Worm (Caenorhabditis elegans): ENCODE measurements around the gene R151.2.
A peak's percentile ranks its signal among the peaks of the same experiment; 100 is the strongest.

Gene R151.2

ce11 chrIII:7229687-7230086, 19.9 kb downstream of the R151.2 start, which contains the start of gene R151.8:
Gene R151.8 (minus strand): TSS chrIII:7229787.
- TF ChIP-seq lin-15B (tag; optimal IDR thresholded peaks at IDR 0.05) (no peak), unc-130 (GFP tag; optimal IDR thresholded peaks at IDR 0.05) (no peak), ceh-82 (tag; optimal IDR thresholded peaks at IDR 0.05) (no peak), ceh-32 (tag; optimal IDR thresholded peaks at IDR 0.05; ENCODE audit: poor library complexity) (no peak), dmd-8 (GFP tag; IDR thresholded peaks at IDR 0.05) (no peak), mep-1 (tag; optimal IDR thresholded peaks at IDR 0.05) (no peak), fkh-10 (GFP tag; optimal IDR thresholded peaks at IDR 0.05) (no peak), nhr-111 (GFP tag; optimal IDR thresholded peaks at IDR 0.05) (no peak), madf-9 (GFP tag; conservative IDR thresholded peaks at IDR 0.05) (no peak), arid-1 (GFP tag; conservative IDR thresholded peaks at IDR 0.05) (no peak), nhr-42 (GFP tag; IDR thresholded peaks at IDR 0.05) (no peak), F10B5.3 (tag; optimal IDR thresholded peaks at IDR 0.05) (no peak), nhr-237 (tag; optimal IDR thresholded peaks at IDR 0.05) (no peak), ama-1 (optimal IDR thresholded peaks at IDR 0.05) (no peak), duxl-1 (tag; optimal IDR thresholded peaks at IDR 0.05; ENCODE audit: poor library complexity) (no peak), lir-3 (tag; optimal IDR thresholded peaks at IDR 0.05) (no peak), nhr-11 (tag; optimal IDR thresholded peaks at IDR 0.05) (no peak)

ce11 chrIII:7230841-7231240, 21.1 kb downstream of the R151.2 start, which contains the start of gene R151.10:
Gene R151.10 (minus strand): TSS chrIII:7230941.
- no peak for TF ChIP-seq Y75B8A.6 (GFP tag; IDR thresholded peaks at IDR 0.05)
- no peak for TF ChIP-seq mdl-1 (tag; optimal IDR thresholded peaks at IDR 0.05)
- no peak for TF ChIP-seq dve-1 (tag; optimal IDR thresholded peaks at IDR 0.05; ENCODE audit: insufficient read depth)
- no peak for TF ChIP-seq daf-16 (GFP tag; optimal IDR thresholded peaks at IDR 0.05)
- TF ChIP-seq daf-16 (tag; optimal IDR thresholded peaks at IDR 0.05) = no peak
- TF ChIP-seq hlh-11 (tag; optimal IDR thresholded peaks at IDR 0.05) = no peak
- TF ChIP-seq ceh-28 (tag; optimal IDR thresholded peaks at IDR 0.05) = no peak
- TF ChIP-seq hlh-30 (tag; optimal IDR thresholded peaks at IDR 0.05; ENCODE audit: insufficient read depth) = no peak
- peak; percentile 29; the same call in 1 of the 2 replicates for TF ChIP-seq lin-38 (GFP tag; IDR thresholded peaks at IDR 0.05)
- no peak for TF ChIP-seq jun-1 (tag; optimal IDR thresholded peaks at IDR 0.05)
- TF ChIP-seq aly-2 (tag; optimal IDR thresholded peaks at IDR 0.05) = no peak
- no peak for TF ChIP-seq D1046.2 (GFP tag; IDR thresholded peaks at IDR 0.05)
- no peak for TF ChIP-seq dmd-6 (GFP tag; IDR thresholded peaks at IDR 0.05)
- no peak for TF ChIP-seq dmd-8 (GFP tag; IDR thresholded peaks at IDR 0.05)
- TF ChIP-seq unc-62 (GFP tag; optimal IDR thresholded peaks at IDR 0.05 in 1 of 2) = peak in 1 of 2 experiments; percentile 66
- TF ChIP-seq unc-62 (tag; optimal IDR thresholded peaks at IDR 0.05) = no peak
- TF ChIP-seq arid-1 (GFP tag; conservative IDR thresholded peaks at IDR 0.05) = 0 out of 2 replicates have a peak, but pooled peaks have one; percentile 16
- TF ChIP-seq unc-130 (GFP tag; optimal IDR thresholded peaks at IDR 0.05) = no peak
- no peak for TF ChIP-seq lin-13 (GFP tag; optimal IDR thresholded peaks at IDR 0.05)
- TF ChIP-seq nhr-102 (tag; optimal IDR thresholded peaks at IDR 0.05) = no peak
- no peak for TF ChIP-seq lin-15B (tag; optimal IDR thresholded peaks at IDR 0.05)
- no peak for TF ChIP-seq spr-3 (GFP tag; optimal IDR thresholded peaks at IDR 0.05)
- TF ChIP-seq nhr-76 (tag; optimal IDR thresholded peaks at IDR 0.05) = no peak
- TF ChIP-seq ceh-82 (tag; optimal IDR thresholded peaks at IDR 0.05) = no peak
- TF ChIP-seq ztf-7 (tag; optimal IDR thresholded peaks at IDR 0.05) = no peak

ce11 chrIII:7232782-7233181, 23.0 kb downstream of the R151.2 start, which contains the start of gene adr-2:
Gene adr-2 (minus strand): TSS chrIII:7232882.
- TF ChIP-seq fkh-10 (GFP tag; optimal IDR thresholded peaks at IDR 0.05) (no peak), skn-1 (tag; optimal IDR thresholded peaks at IDR 0.05) (no peak), ceh-44 (GFP tag; IDR thresholded peaks at IDR 0.05) (no peak), lir-3 (tag; optimal IDR thresholded peaks at IDR 0.05) (no peak), mdt-29 (GFP tag; IDR thresholded peaks at IDR 0.05) (no peak), lin-38 (GFP tag; IDR thresholded peaks at IDR 0.05) (no peak), ama-1 (optimal IDR thresholded peaks at IDR 0.05) (no peak), zip-11 (GFP tag; IDR thresholded peaks at IDR 0.05) (no peak)
